Worm (Caenorhabditis elegans) whole organism, L2 larva: ENCODE measurements around the gene rnf-113.
A peak's percentile ranks its signal among the peaks of the same experiment; 100 is the strongest.

Experiments used
- C34F6.9 ChIP-seq: fragments of 150-350 bp; optimal IDR thresholded peaks from 2 replicates; lab custom pipeline; 2014; ENCODE audit warnings: missing biosample characterization, missing genetic modification characterization
- F13H6.1 ChIP-seq: sonication (generic microtip); optimal IDR thresholded peaks from 2 replicates; lab custom pipeline; 2016; ENCODE audit warnings: missing genetic modification characterization, missing compliant biosample characterization
- R02D3.7 ChIP-seq: fragments of 150-350 bp; optimal IDR thresholded peaks from 2 replicates; lab custom pipeline; 2014; ENCODE audit warnings: missing biosample characterization, missing genetic modification characterization
- Y55F3AM.14 ChIP-seq: fragments of 200-800 bp; sonication (Bioruptor generic); optimal IDR thresholded peaks from 2 replicates; lab custom pipeline; 2018; ENCODE audit warnings: mild to moderate bottlenecking, missing genetic modification characterization, missing compliant biosample characterization
- ZK546.5 ChIP-seq: sonication (generic microtip); optimal IDR thresholded peaks from 2 replicates; lab custom pipeline; 2017; ENCODE audit warnings: missing biosample characterization, missing genetic modification characterization
- alr-1 ChIP-seq: fragments of 150-350 bp; optimal IDR thresholded peaks from 2 replicates; lab custom pipeline; 2014; ENCODE audit warnings: missing biosample characterization, missing genetic modification characterization
- aly-2 ChIP-seq: fragments of 150-350 bp; optimal IDR thresholded peaks from 2 replicates; lab custom pipeline; 2014; ENCODE audit warnings: missing biosample characterization, missing genetic modification characterization
- ama-1 ChIP-seq: fragments of 150-350 bp; optimal IDR thresholded peaks from 2 replicates; lab custom pipeline; 2018; ENCODE audit warnings: inconsistent platforms
- blmp-1 ChIP-seq: sonication (generic microtip); optimal IDR thresholded peaks from 2 replicates; lab custom pipeline; 2017; ENCODE audit warnings: missing genetic modification characterization, mild to moderate bottlenecking, missing compliant biosample characterization, antibody characterized with exemption, moderate library complexity; ENCODE audit not compliant: insufficient read depth
- ceh-16 ChIP-seq: fragments of 150-350 bp; optimal IDR thresholded peaks from 2 replicates; lab custom pipeline; 2014; ENCODE audit warnings: missing biosample characterization, missing genetic modification characterization
- ceh-82 ChIP-seq: fragments of 150-350 bp; optimal IDR thresholded peaks from 2 replicates; lab custom pipeline; 2014; ENCODE audit warnings: missing biosample characterization, missing genetic modification characterization
- crh-2 ChIP-seq: sonication (generic microtip); optimal IDR thresholded peaks from 2 replicates; lab custom pipeline; 2017; ENCODE audit warnings: missing biosample characterization, missing genetic modification characterization
- dmd-4 ChIP-seq: sonication (generic microtip); optimal IDR thresholded peaks from 2 replicates; lab custom pipeline; 2017; ENCODE audit warnings: missing biosample characterization, missing genetic modification characterization
- egl-27 ChIP-seq: sonication (generic microtip); optimal IDR thresholded peaks from 3 replicates; lab custom pipeline; 2017; ENCODE audit warnings: missing biosample characterization, missing genetic modification reagents, missing genetic modification characterization
- elt-1 ChIP-seq: fragments of 150-350 bp; optimal IDR thresholded peaks from 2 replicates; lab custom pipeline; 2014; ENCODE audit warnings: missing biosample characterization, missing genetic modification characterization
- elt-3 ChIP-seq: sonication (generic microtip); optimal IDR thresholded peaks from 2 replicates; lab custom pipeline; 2017; ENCODE audit warnings: missing biosample characterization, missing genetic modification characterization
- fos-1 ChIP-seq: fragments of 150-350 bp; optimal IDR thresholded peaks from 2 replicates; lab custom pipeline; 2014; ENCODE audit warnings: missing biosample characterization, missing genetic modification characterization
- gmeb-1 ChIP-seq: fragments of 150-350 bp; optimal IDR thresholded peaks from 2 replicates; lab custom pipeline; 2014; ENCODE audit warnings: missing biosample characterization, missing genetic modification characterization
- lin-11 ChIP-seq: fragments of 150-350 bp; sonication (generic microtip); optimal IDR thresholded peaks from 2 replicates; lab custom pipeline; 2014; ENCODE audit warnings: missing biosample characterization, missing genetic modification characterization, inconsistent platforms, mixed read lengths
- lin-13 ChIP-seq: fragments of 150-350 bp; optimal IDR thresholded peaks from 2 replicates; lab custom pipeline; 2014; ENCODE audit warnings: missing biosample characterization, missing genetic modification reagents, missing genetic modification characterization
- lin-39 ChIP-seq: fragments of 150-350 bp; optimal IDR thresholded peaks from 2 replicates; lab custom pipeline; 2014; ENCODE audit warnings: missing biosample characterization, missing genetic modification reagents, missing genetic modification characterization
- lsy-2 ChIP-seq, 2 experiments: fragments of 150-350 bp in 1 of 2; sonication (generic microtip) in 1 of 2; optimal IDR thresholded peaks; 2 replicates each; lab custom pipeline; 2014 to 2017; ENCODE audit warnings: missing biosample characterization in 2 of 2, missing genetic modification characterization in 2 of 2
- mab-5 ChIP-seq: fragments of 150-350 bp; optimal IDR thresholded peaks from 2 replicates; lab custom pipeline; 2014; ENCODE audit warnings: missing biosample characterization, missing genetic modification characterization
- mbf-1 ChIP-seq: sonication (generic microtip); optimal IDR thresholded peaks from 2 replicates; lab custom pipeline; 2017; ENCODE audit warnings: missing biosample characterization, missing genetic modification characterization
- mdl-1 ChIP-seq, 2 experiments: fragments of 150-350 bp in 1 of 2; sonication (generic microtip) in 1 of 2; optimal IDR thresholded peaks; 2 replicates each; lab custom pipeline; 2017; ENCODE audit warnings: missing biosample characterization in 2 of 2, missing genetic modification characterization in 2 of 2
- nhr-10 ChIP-seq: sonication (generic microtip); optimal IDR thresholded peaks from 2 replicates; lab custom pipeline; 2017; ENCODE audit warnings: missing biosample characterization, missing genetic modification characterization
- nhr-11 ChIP-seq: fragments of 150-350 bp; optimal IDR thresholded peaks from 2 replicates; lab custom pipeline; 2014; ENCODE audit warnings: missing biosample characterization, missing genetic modification characterization
- nhr-12 ChIP-seq: fragments of 150-350 bp; optimal IDR thresholded peaks from 2 replicates; lab custom pipeline; 2014; ENCODE audit warnings: missing biosample characterization, missing genetic modification characterization
- nhr-129 ChIP-seq: fragments of 150-350 bp; optimal IDR thresholded peaks from 2 replicates; lab custom pipeline; 2014; ENCODE audit warnings: missing biosample characterization, missing genetic modification characterization
- nhr-21 ChIP-seq: fragments of 150-350 bp; optimal IDR thresholded peaks from 2 replicates; lab custom pipeline; 2014; ENCODE audit warnings: missing biosample characterization, missing genetic modification characterization
- nhr-23 ChIP-seq: fragments of 150-350 bp; optimal IDR thresholded peaks from 2 replicates; lab custom pipeline; 2014; ENCODE audit warnings: missing biosample characterization, missing genetic modification reagents, missing genetic modification characterization
- nhr-237 ChIP-seq: fragments of 150-350 bp; optimal IDR thresholded peaks from 2 replicates; lab custom pipeline; 2014; ENCODE audit warnings: missing biosample characterization, missing genetic modification characterization
- nhr-25 ChIP-seq: fragments of 150-350 bp; sonication (generic microtip); optimal IDR thresholded peaks from 3 replicates; lab custom pipeline; 2014; ENCODE audit warnings: missing biosample characterization, missing genetic modification characterization
- nhr-6 ChIP-seq: fragments of 150-350 bp; optimal IDR thresholded peaks from 2 replicates; lab custom pipeline; 2014; ENCODE audit warnings: missing biosample characterization, missing genetic modification characterization
- nhr-77 ChIP-seq: fragments of 150-350 bp; optimal IDR thresholded peaks from 2 replicates; lab custom pipeline; 2014; ENCODE audit warnings: missing biosample characterization, missing genetic modification characterization
- peb-1 ChIP-seq: fragments of 150-350 bp; optimal IDR thresholded peaks from 2 replicates; lab custom pipeline; 2014; ENCODE audit warnings: missing biosample characterization, missing genetic modification characterization
- sem-4 ChIP-seq: fragments of 150-350 bp; optimal IDR thresholded peaks from 2 replicates; lab custom pipeline; 2014; ENCODE audit warnings: missing biosample characterization, missing genetic modification reagents, missing genetic modification characterization
- skn-1 ChIP-seq: sonication (generic microtip); optimal IDR thresholded peaks from 2 replicates; lab custom pipeline; 2017; ENCODE audit warnings: missing biosample characterization, missing genetic modification characterization
- sma-3 ChIP-seq: sonication (generic microtip); optimal IDR thresholded peaks from 2 replicates; lab custom pipeline; 2016; ENCODE audit warnings: missing genetic modification reagents, missing genetic modification characterization, missing compliant biosample characterization
- sma-9 ChIP-seq, 2 experiments: fragments of 150-350 bp in 1 of 2; sonication (generic microtip) in 1 of 2; optimal IDR thresholded peaks; 2 replicates each; lab custom pipeline; 2014 to 2016; ENCODE audit warnings: missing genetic modification characterization in 2 of 2, mild to moderate bottlenecking in 1 of 2, missing biosample characterization in 1 of 2, missing compliant biosample characterization in 1 of 2, missing genetic modification reagents in 1 of 2, moderate library complexity in 1 of 2
- snpc-4 ChIP-seq: fragments of 150-350 bp; optimal IDR thresholded peaks from 2 replicates; lab custom pipeline; 2014; ENCODE audit warnings: missing biosample characterization, missing genetic modification characterization
- unc-39 ChIP-seq: fragments of 150-350 bp; optimal IDR thresholded peaks from 2 replicates; lab custom pipeline; 2014; ENCODE audit warnings: missing biosample characterization, missing genetic modification characterization
- unc-55 ChIP-seq: fragments of 150-350 bp; sonication (generic microtip); optimal IDR thresholded peaks from 3 replicates; lab custom pipeline; 2014; ENCODE audit warnings: missing biosample characterization, missing genetic modification reagents, missing genetic modification characterization
- unc-62 ChIP-seq: fragments of 150-350 bp; optimal IDR thresholded peaks from 2 replicates; lab custom pipeline; 2014; ENCODE audit warnings: missing biosample characterization, missing genetic modification reagents, missing genetic modification characterization
- zag-1 ChIP-seq: fragments of 150-350 bp; optimal IDR thresholded peaks from 2 replicates; lab custom pipeline; 2014; ENCODE audit warnings: missing biosample characterization, missing genetic modification characterization
- ztf-1 ChIP-seq: fragments of 200-800 bp; sonication (Bioruptor generic); conservative IDR thresholded peaks from 2 replicates; pipeline ENCODE4 v1.3.6; 2022; ENCODE audit warnings: missing genetic modification characterization, missing compliant biosample characterization
- ztf-11 ChIP-seq: sonication (generic microtip); optimal IDR thresholded peaks from 2 replicates; lab custom pipeline; 2017; ENCODE audit warnings: missing biosample characterization, missing genetic modification characterization
- ztf-4 ChIP-seq: fragments of 150-350 bp; optimal IDR thresholded peaks from 2 replicates; lab custom pipeline; 2014; ENCODE audit warnings: missing biosample characterization, missing genetic modification characterization

rnf-113 gene

DNA sequence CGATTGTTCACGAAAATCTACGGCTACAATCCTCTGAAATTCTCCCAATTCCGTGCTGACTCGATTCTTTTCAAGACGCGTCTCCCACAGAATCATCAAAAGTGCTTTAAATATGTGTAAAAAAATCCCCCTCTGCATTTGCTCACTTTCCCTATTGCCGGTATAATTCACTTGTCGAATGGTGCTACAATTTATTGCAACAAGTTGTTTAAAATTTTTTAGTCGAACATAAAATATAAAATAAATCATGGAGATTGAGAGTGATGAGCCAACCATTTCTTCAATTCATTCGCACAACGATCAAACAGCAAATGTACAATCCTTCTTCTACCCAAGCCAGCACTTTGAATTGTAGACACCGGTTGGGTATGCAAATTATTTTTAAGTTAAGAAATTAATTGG is 11.0 kb downstream of the rnf-113 start:
- no peak for TF ChIP-seq egl-27 (tag; lab: Kevin White, UChicago)
- no peak for TF ChIP-seq dmd-4 (tag; lab: Kevin White, UChicago)
- TF ChIP-seq F13H6.1 = no peak
- no peak for TF ChIP-seq nhr-12 (tag; lab: Kevin White, UChicago)
- TF ChIP-seq fos-1 = no peak
- no peak for TF ChIP-seq unc-62 (GFP tag; lab: Kevin White, UChicago)
- no peak for TF ChIP-seq skn-1 (tag; lab: Kevin White, UChicago)
- no peak for TF ChIP-seq ztf-11 (tag; lab: Kevin White, UChicago)
- no peak for TF ChIP-seq nhr-10 (tag; lab: Kevin White, UChicago)
- no peak for TF ChIP-seq nhr-23
- no peak for TF ChIP-seq nhr-77 (tag; lab: Kevin White, UChicago)
- TF ChIP-seq sem-4 (tag; lab: Kevin White, UChicago) = no peak
- TF ChIP-seq, all 48 proteins: peak for 0

DNA sequence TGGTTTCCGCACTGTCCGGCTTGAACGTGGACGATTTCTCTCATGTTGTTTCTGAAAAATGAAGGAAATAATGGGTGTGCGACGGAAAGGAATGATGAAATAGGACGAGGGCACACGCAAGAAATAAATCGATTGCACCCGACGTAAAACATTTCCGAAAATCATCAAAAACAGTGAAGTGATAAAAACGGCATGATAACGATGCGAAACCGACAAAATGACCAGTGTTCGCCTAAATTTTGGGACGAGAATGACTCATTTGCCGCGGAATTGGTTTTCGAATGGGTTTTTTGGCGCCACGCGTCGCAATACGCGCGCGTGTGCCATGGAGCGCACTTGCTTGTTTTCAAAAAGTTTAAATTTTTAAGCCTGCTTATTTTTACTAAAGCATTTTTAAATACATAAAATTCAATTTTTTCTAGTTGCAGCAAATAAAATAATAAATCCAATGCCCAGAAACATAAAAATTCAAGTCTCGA is 15.0 kb downstream of the rnf-113 start, which contains the start of the genes tbb-1 and rib-2:
Gene tbb-1 (minus strand): TSS at position 51 of the 479 bp plus-strand sequence.
Gene rib-2 (plus strand): TSS at position 429 of the 479 bp plus-strand sequence.
- TF ChIP-seq lin-13 = peak; percentile 80
- TF ChIP-seq sma-9 (GFP tag; optimal IDR thresholded peaks at IDR 0.05; lab: Kevin White, UChicago) = peak; percentile 65
- no peak for TF ChIP-seq sma-9 (tag; optimal IDR thresholded peaks at IDR 0.05; lab: Kevin White, UChicago)
- peak; percentile 20 for TF ChIP-seq snpc-4
- TF ChIP-seq lin-39 = no peak
- TF ChIP-seq zag-1 (tag; lab: Kevin White, UChicago) = peak; percentile 34
- peak; percentile 45 for TF ChIP-seq blmp-1 (tag; lab: Kevin White, UChicago)
- peak; percentile 90 for TF ChIP-seq sma-3
- TF ChIP-seq unc-55 (GFP tag; lab: Kevin White, UChicago) = peak; percentile 83
- peak; percentile 17 for TF ChIP-seq egl-27 (tag; lab: Kevin White, UChicago)
- no peak for TF ChIP-seq nhr-6 (tag; lab: Kevin White, UChicago)
- TF ChIP-seq F13H6.1 = peak; percentile 79
- TF ChIP-seq lin-11 (tag; lab: Kevin White, UChicago) = peak; percentile 43
- no peak for TF ChIP-seq aly-2 (tag; lab: Kevin White, UChicago)
- TF ChIP-seq ama-1 (lab: Kevin White, UChicago) = peak; percentile 76
- no peak for TF ChIP-seq ceh-82
- no peak for TF ChIP-seq R02D3.7 (tag; lab: Kevin White, UChicago)
- no peak for TF ChIP-seq nhr-237 (tag; lab: Kevin White, UChicago)
- no peak for TF ChIP-seq alr-1 (tag; lab: Kevin White, UChicago)
- TF ChIP-seq nhr-10 (tag; lab: Kevin White, UChicago) = no peak
- TF ChIP-seq ceh-16 (tag; lab: Kevin White, UChicago) = no peak
- TF ChIP-seq dmd-4 (tag; lab: Kevin White, UChicago) = no peak
- peak in 1 of 2 experiments; percentile 72 for TF ChIP-seq mdl-1 (tag; optimal IDR thresholded peaks at IDR 0.05; lab: Kevin White, UChicago)
- no peak for TF ChIP-seq nhr-11 (tag; lab: Kevin White, UChicago)
- peak; percentile 66 for TF ChIP-seq nhr-25 (tag; lab: Kevin White, UChicago)
- no peak for TF ChIP-seq ztf-11 (tag; lab: Kevin White, UChicago)
- peak in 1 of 2 experiments; percentile 82 for TF ChIP-seq lsy-2 (tag; optimal IDR thresholded peaks at IDR 0.05; lab: Kevin White, UChicago)
- TF ChIP-seq peb-1 (tag; lab: Kevin White, UChicago) = no peak
- no peak for TF ChIP-seq ztf-4 (tag; lab: Kevin White, UChicago)
- no peak for TF ChIP-seq elt-1 (tag; lab: Kevin White, UChicago)
- TF ChIP-seq nhr-129 (tag; lab: Kevin White, UChicago) = peak; percentile 59
- no peak for TF ChIP-seq nhr-77 (tag; lab: Kevin White, UChicago)
- TF ChIP-seq mbf-1 = no peak
- TF ChIP-seq nhr-21 (tag; lab: Kevin White, UChicago) = peak; percentile 48
- peak; percentile 97 for TF ChIP-seq crh-2 (tag; lab: Kevin White, UChicago)
- TF ChIP-seq ZK546.5 = no peak
- no peak for TF ChIP-seq elt-3 (tag; lab: Kevin White, UChicago)
- TF ChIP-seq sem-4 (tag; lab: Kevin White, UChicago) = peak; percentile 54
- TF ChIP-seq gmeb-1 = peak; percentile 82
- TF ChIP-seq mab-5 (tag; lab: Kevin White, UChicago) = no peak
- TF ChIP-seq unc-39 (tag; lab: Kevin White, UChicago) = no peak
- peak; percentile 54 for TF ChIP-seq skn-1 (tag; lab: Kevin White, UChicago)
- TF ChIP-seq unc-62 (GFP tag; lab: Kevin White, UChicago) = no peak
- no peak for TF ChIP-seq ztf-1 (GFP tag; lab: Robert Waterston, UW)
- TF ChIP-seq nhr-23 = no peak
- peak; percentile 100 for TF ChIP-seq fos-1
- no peak for TF ChIP-seq Y55F3AM.14 (GFP tag; lab: Kevin White, UChicago)
- TF ChIP-seq C34F6.9 (tag; lab: Kevin White, UChicago) = peak; percentile 90
- no peak for TF ChIP-seq nhr-12 (tag; lab: Kevin White, UChicago)
